Worm (Caenorhabditis elegans): ENCODE results near the gene math-5.
A peak's percentile ranks its signal among the peaks of the same experiment; 100 is the strongest.

The math-5 gene

DNA sequence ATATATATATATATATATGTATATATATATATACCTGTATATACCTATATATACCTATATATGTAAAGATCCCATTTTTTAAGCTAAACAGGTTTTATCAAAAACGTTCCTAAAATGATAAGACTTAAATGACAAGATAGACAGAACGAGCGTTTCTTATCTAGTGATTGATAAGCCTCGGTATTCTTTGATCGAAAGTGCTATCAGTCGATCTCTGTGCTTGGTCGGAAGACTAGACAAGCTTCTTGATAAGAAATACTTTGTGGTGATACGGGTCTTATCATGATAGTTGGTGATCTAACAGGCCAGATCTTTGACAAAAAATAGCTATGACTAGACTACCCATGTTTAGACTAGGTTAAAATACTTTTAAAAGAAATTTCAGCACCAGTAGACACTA lies 30.9 kb downstream of the math-5 start (continued):
- no peak for TF ChIP-seq zfp-2 (tag; optimal IDR thresholded peaks at IDR 0.05)
- TF ChIP-seq madf-5 (GFP tag; IDR thresholded peaks at IDR 0.05) = no peak
- no peak for TF ChIP-seq nhr-237 (tag; optimal IDR thresholded peaks at IDR 0.05)
- TF ChIP-seq lin-13 (GFP tag; optimal IDR thresholded peaks at IDR 0.05) = no peak
- no peak for TF ChIP-seq T20F7.1 (GFP tag; optimal IDR thresholded peaks at IDR 0.05)
- TF ChIP-seq ceh-62 (tag; optimal IDR thresholded peaks at IDR 0.05) = no peak
- TF ChIP-seq nhr-77 (tag; optimal IDR thresholded peaks at IDR 0.05) = peak; percentile 94
- no peak for TF ChIP-seq arid-1 (GFP tag; conservative IDR thresholded peaks at IDR 0.05)
- TF ChIP-seq daf-8 (GFP tag; IDR thresholded peaks at IDR 0.05) = no peak
- TF ChIP-seq duxl-1 (tag; optimal IDR thresholded peaks at IDR 0.05; ENCODE audit: poor library complexity) = peak; percentile 87
- no peak for TF ChIP-seq dve-1 (tag; optimal IDR thresholded peaks at IDR 0.05; ENCODE audit: insufficient read depth)
- TF ChIP-seq zag-1 (tag; optimal IDR thresholded peaks at IDR 0.05) = no peak
- no peak for TF ChIP-seq dmd-8 (GFP tag; IDR thresholded peaks at IDR 0.05)
- TF ChIP-seq nhr-28 (tag; optimal IDR thresholded peaks at IDR 0.05) = peak; percentile 96
- no peak for TF ChIP-seq saeg-2 (GFP tag; IDR thresholded peaks at IDR 0.05)
- no peak for TF ChIP-seq nhr-111 (GFP tag; optimal IDR thresholded peaks at IDR 0.05)
- peak in 1 of 2 experiments; percentile 43 for TF ChIP-seq mdl-1 (tag; optimal IDR thresholded peaks at IDR 0.05)
- TF ChIP-seq lsy-2 (tag; optimal IDR thresholded peaks at IDR 0.05) = no peak
- no peak for TF ChIP-seq daf-12 (tag; optimal IDR thresholded peaks at IDR 0.05)
- no peak for TF ChIP-seq zip-2 (tag; optimal IDR thresholded peaks at IDR 0.05)
- no peak for TF ChIP-seq mes-2 (tag; optimal IDR thresholded peaks at IDR 0.05; ENCODE audit: poor library complexity, severe bottlenecking)
- TF ChIP-seq egl-43 (GFP tag; IDR thresholded peaks at IDR 0.05) = no peak

DNA sequence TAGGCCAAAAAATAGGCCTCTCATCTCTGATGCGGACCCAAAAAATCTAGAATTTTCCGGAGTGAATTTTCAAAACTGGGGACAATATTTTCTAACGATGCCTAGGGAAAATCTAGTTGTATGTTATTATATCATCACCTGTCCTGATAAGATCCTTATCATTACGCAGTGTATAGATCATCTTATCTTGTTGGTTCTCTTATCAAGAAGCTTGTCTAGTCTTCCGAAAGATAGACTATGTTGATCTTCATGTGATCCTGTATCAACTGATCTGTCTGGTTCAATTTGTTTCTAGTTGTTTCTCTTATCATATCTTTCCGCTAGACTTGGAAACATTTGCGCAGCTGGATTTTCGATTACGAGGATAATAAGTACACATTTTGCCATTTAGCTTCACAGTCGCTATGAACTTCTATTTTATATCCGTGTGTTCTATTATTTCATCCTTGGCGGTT lies 31.7 kb downstream of the math-5 start, which contains the start of gene C52E2.3:
C52E2.3 (plus strand) TSS at position 405 of the 455 bp plus-strand sequence.
- TF ChIP-seq hlh-11 (tag; optimal IDR thresholded peaks at IDR 0.05) = peak; percentile 6
- no peak for TF ChIP-seq nhr-42 (GFP tag; IDR thresholded peaks at IDR 0.05)
- no peak for TF ChIP-seq ama-1 (optimal IDR thresholded peaks at IDR 0.05)
- TF ChIP-seq nhr-77 (tag; optimal IDR thresholded peaks at IDR 0.05) = no peak
- TF ChIP-seq daf-8 (GFP tag; IDR thresholded peaks at IDR 0.05) = no peak
- no peak for TF ChIP-seq lin-1 (GFP tag; IDR thresholded peaks at IDR 0.05)
- no peak for TF ChIP-seq jun-1 (tag; optimal IDR thresholded peaks at IDR 0.05)
- TF ChIP-seq ceh-82 (tag; optimal IDR thresholded peaks at IDR 0.05) = no peak

DNA sequence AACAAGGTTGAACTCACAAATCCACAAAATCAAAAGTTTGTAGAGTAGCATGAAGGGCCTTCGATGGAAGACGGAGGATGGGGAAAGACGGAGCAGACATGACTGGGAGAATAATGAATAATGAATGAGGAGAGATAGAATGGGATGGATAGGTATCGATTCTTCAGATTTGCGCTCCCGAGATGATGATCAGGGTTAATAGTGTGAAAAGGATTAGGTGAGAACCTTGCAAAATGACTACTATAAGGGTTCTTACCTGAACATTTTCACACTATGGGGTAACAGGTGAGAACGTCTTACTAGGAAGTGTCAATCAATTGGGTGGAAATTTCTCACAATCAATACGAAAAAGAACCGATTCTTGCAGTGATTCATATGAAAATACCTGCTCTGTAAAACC lies 32.3 kb downstream of the math-5 start, which contains the start of gene fbxb-96:
fbxb-96 (minus strand) TSS at position 101 of the 400 bp plus-strand sequence.
- TF ChIP-seq pha-4 (GFP tag; IDR thresholded peaks at IDR 0.05) = no peak
- no peak for TF ChIP-seq pha-4 (tag; optimal IDR thresholded peaks at IDR 0.05)
- TF ChIP-seq Y5F2A.4 (GFP tag; optimal IDR thresholded peaks at IDR 0.05) = no peak
- no peak for TF ChIP-seq daf-16 (GFP tag; optimal IDR thresholded peaks at IDR 0.05)
- no peak for TF ChIP-seq daf-16 (tag; optimal IDR thresholded peaks at IDR 0.05)
- no peak for TF ChIP-seq attf-4 (tag; optimal IDR thresholded peaks at IDR 0.05)
- no peak for TF ChIP-seq ztf-11 (tag; optimal IDR thresholded peaks at IDR 0.05)

DNA sequence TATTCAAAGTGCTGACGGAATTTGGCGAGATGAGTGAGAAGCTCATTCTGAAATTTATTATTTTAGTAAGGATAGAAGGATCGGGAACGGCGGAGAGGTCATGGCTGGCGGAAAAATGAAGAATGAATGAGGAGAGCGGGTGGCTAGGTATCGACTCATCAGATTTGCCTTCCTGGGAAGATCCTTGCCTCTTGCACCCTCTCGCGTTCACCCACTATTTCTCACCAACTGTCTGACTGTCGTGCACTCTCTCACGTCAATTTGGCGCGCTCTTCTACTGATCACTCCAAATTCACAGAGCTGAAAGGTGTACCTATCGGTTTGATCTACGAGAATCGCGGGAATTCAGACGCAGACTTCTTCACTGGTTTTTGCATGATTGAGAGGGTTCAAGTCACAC lies 34.5 kb downstream of the math-5 start, which contains the start of gene fbxb-97:
fbxb-97 (minus strand) TSS at position 53 of the 400 bp plus-strand sequence.
- TF ChIP-seq duxl-1 (tag; optimal IDR thresholded peaks at IDR 0.05; ENCODE audit: poor library complexity) = peak; percentile 91
- TF ChIP-seq arid-1 (GFP tag; conservative IDR thresholded peaks at IDR 0.05) = no peak
- TF ChIP-seq egl-43 (GFP tag; IDR thresholded peaks at IDR 0.05) = 0 out of 2 replicates have a peak, but pooled peaks have one; percentile 51
- peak in 1 of 2 experiments; percentile 10 for TF ChIP-seq unc-62 (GFP tag; optimal IDR thresholded peaks at IDR 0.05 in 1 of 2)
- TF ChIP-seq unc-62 (tag; optimal IDR thresholded peaks at IDR 0.05) = no peak
